Worm (Caenorhabditis elegans) whole organism, mixed stage, embryonic: Measurements from ENCODE around the gene ccdc-149.

Experiments
- M03D4.4 ChIP-seq: sonication (generic microtip); optimal IDR thresholded peaks from 2 replicates; lab custom pipeline; 2017; ENCODE audit warnings: mild to moderate bottlenecking, missing genetic modification characterization, missing compliant biosample characterization
- bed-3 ChIP-seq: fragments of 200-800 bp; sonication (Bioruptor generic); optimal IDR thresholded peaks from 3 replicates; lab custom pipeline; 2018; ENCODE audit warnings: mild to moderate bottlenecking, missing genetic modification characterization, moderate library complexity, missing compliant biosample characterization
- blmp-1 ChIP-seq: fragments of 150-350 bp; optimal IDR thresholded peaks from 2 replicates; lab custom pipeline; 2014; ENCODE audit warnings: missing biosample characterization, missing genetic modification characterization
- ceh-39 ChIP-seq: fragments of 150-350 bp; optimal IDR thresholded peaks from 2 replicates; lab custom pipeline; 2014; ENCODE audit warnings: missing biosample characterization, missing genetic modification characterization
- ceh-43 ChIP-seq: fragments of 200-800 bp; sonication (Bioruptor generic); optimal IDR thresholded peaks from 2 replicates; lab custom pipeline; 2018; ENCODE audit warnings: mild to moderate bottlenecking, missing genetic modification characterization, moderate library complexity, missing compliant biosample characterization
- ceh-83 ChIP-seq: fragments of 200-800 bp; sonication (Bioruptor generic); optimal IDR thresholded peaks from 2 replicates; lab custom pipeline; 2018; ENCODE audit warnings: mild to moderate bottlenecking, missing genetic modification characterization, missing compliant biosample characterization
- ces-1 ChIP-seq: fragments of 150-350 bp; optimal IDR thresholded peaks from 2 replicates; lab custom pipeline; 2014; ENCODE audit warnings: missing biosample characterization, missing genetic modification reagents, missing genetic modification characterization
- cnd-1 ChIP-seq: fragments of 200-800 bp; sonication (Bioruptor generic); optimal IDR thresholded peaks from 2 replicates; lab custom pipeline; 2018; ENCODE audit warnings: mild to moderate bottlenecking, missing genetic modification characterization, missing compliant biosample characterization
- drap-1 ChIP-seq: fragments of 200-800 bp; sonication (Bioruptor generic); optimal IDR thresholded peaks from 3 replicates; lab custom pipeline; 2018; ENCODE audit warnings: mild to moderate bottlenecking, missing genetic modification characterization, missing compliant biosample characterization
- elt-1 ChIP-seq: sonication (generic microtip); optimal IDR thresholded peaks from 2 replicates; lab custom pipeline; 2017; ENCODE audit warnings: missing genetic modification characterization, mild to moderate bottlenecking, missing compliant biosample characterization, antibody characterized with exemption, moderate library complexity, borderline replicate concordance; ENCODE audit not compliant: insufficient read depth
- elt-3 ChIP-seq: fragments of 150-350 bp; optimal IDR thresholded peaks from 2 replicates; lab custom pipeline; 2014; ENCODE audit warnings: missing biosample characterization, missing genetic modification characterization
- flh-1 ChIP-seq: fragments of 200-800 bp; sonication (Bioruptor generic); optimal IDR thresholded peaks from 2 replicates; lab custom pipeline; 2018; ENCODE audit warnings: mild to moderate bottlenecking, missing genetic modification characterization, moderate library complexity, missing compliant biosample characterization
- ham-2 ChIP-seq: fragments of 200-800 bp; sonication (Bioruptor generic); optimal IDR thresholded peaks from 2 replicates; lab custom pipeline; 2018; ENCODE audit warnings: mild to moderate bottlenecking, missing genetic modification characterization, missing compliant biosample characterization
- hlh-1 ChIP-seq: fragments of 150-350 bp; optimal IDR thresholded peaks from 2 replicates; lab custom pipeline; 2014; ENCODE audit warnings: missing biosample characterization, missing genetic modification reagents, missing genetic modification characterization
- lin-13 ChIP-seq: fragments of 150-350 bp; optimal IDR thresholded peaks from 2 replicates; lab custom pipeline; 2014; ENCODE audit warnings: missing biosample characterization, missing genetic modification characterization
- lin-32 ChIP-seq: fragments of 200-800 bp; sonication (Bioruptor generic); optimal IDR thresholded peaks from 2 replicates; lab custom pipeline; 2018; ENCODE audit warnings: mild to moderate bottlenecking, missing genetic modification characterization, missing compliant biosample characterization
- mab-5 ChIP-seq: fragments of 150-350 bp; optimal IDR thresholded peaks from 2 replicates; lab custom pipeline; 2014; ENCODE audit warnings: missing biosample characterization, missing genetic modification characterization
- mep-1 ChIP-seq: fragments of 150-350 bp; optimal IDR thresholded peaks from 2 replicates; lab custom pipeline; 2017; ENCODE audit warnings: missing biosample characterization, missing genetic modification reagents, missing genetic modification characterization, inconsistent platforms
- mls-2 ChIP-seq: sonication (generic microtip); optimal IDR thresholded peaks from 2 replicates; lab custom pipeline; 2016; ENCODE audit warnings: mild to moderate bottlenecking, missing genetic modification characterization, moderate library complexity, missing compliant biosample characterization
- nhr-12 ChIP-seq: fragments of 150-350 bp; optimal IDR thresholded peaks from 2 replicates; lab custom pipeline; 2014; ENCODE audit warnings: missing biosample characterization, missing genetic modification characterization
- nhr-2 ChIP-seq: fragments of 150-350 bp; optimal IDR thresholded peaks from 2 replicates; lab custom pipeline; 2014; ENCODE audit warnings: missing biosample characterization, missing genetic modification characterization
- nhr-237 ChIP-seq: fragments of 150-350 bp; optimal IDR thresholded peaks from 2 replicates; lab custom pipeline; 2014; ENCODE audit warnings: missing biosample characterization, missing genetic modification characterization
- nhr-28 ChIP-seq: fragments of 150-350 bp; optimal IDR thresholded peaks from 2 replicates; lab custom pipeline; 2014; ENCODE audit warnings: missing biosample characterization, missing genetic modification characterization
- nhr-76 ChIP-seq: sonication (generic microtip); optimal IDR thresholded peaks from 2 replicates; lab custom pipeline; 2017; ENCODE audit warnings: missing biosample characterization, missing genetic modification characterization
- pha-4 ChIP-seq: fragments of 150-350 bp; optimal IDR thresholded peaks from 2 replicates; lab custom pipeline; 2018; ENCODE audit warnings: missing biosample characterization, missing genetic modification reagents, missing genetic modification characterization
- sem-2 ChIP-seq: fragments of 200-800 bp; sonication (Bioruptor generic); optimal IDR thresholded peaks from 2 replicates; lab custom pipeline; 2018; ENCODE audit warnings: mild to moderate bottlenecking, missing genetic modification characterization, missing compliant biosample characterization
- snpc-4 ChIP-seq: fragments of 150-350 bp; optimal IDR thresholded peaks from 2 replicates; lab custom pipeline; 2014; ENCODE audit warnings: missing biosample characterization, missing genetic modification characterization
- sptf-1 ChIP-seq: sonication (generic microtip); optimal IDR thresholded peaks from 2 replicates; lab custom pipeline; 2017; ENCODE audit warnings: mild to moderate bottlenecking, missing genetic modification characterization, moderate library complexity, missing compliant biosample characterization
- tbx-8 ChIP-seq: fragments of 200-800 bp; sonication (Bioruptor generic); optimal IDR thresholded peaks from 2 replicates; lab custom pipeline; 2018; ENCODE audit warnings: mild to moderate bottlenecking, missing genetic modification characterization, moderate library complexity, missing compliant biosample characterization
- unc-120 ChIP-seq: sonication (generic microtip); optimal IDR thresholded peaks from 2 replicates; lab custom pipeline; 2017; ENCODE audit warnings: missing genetic modification characterization, missing compliant biosample characterization; ENCODE audit not compliant: poor library complexity, severe bottlenecking
- unc-39 ChIP-seq: fragments of 150-350 bp; optimal IDR thresholded peaks from 2 replicates; lab custom pipeline; 2014; ENCODE audit warnings: missing biosample characterization, missing genetic modification characterization
- unc-62 ChIP-seq: fragments of 150-350 bp; optimal IDR thresholded peaks from 2 replicates; lab custom pipeline; 2014; ENCODE audit warnings: missing biosample characterization, missing genetic modification reagents, missing genetic modification characterization
- zip-8 ChIP-seq: fragments of 150-350 bp; optimal IDR thresholded peaks from 2 replicates; lab custom pipeline; 2014; ENCODE audit warnings: missing biosample characterization, missing genetic modification characterization
- ztf-11 ChIP-seq: fragments of 150-350 bp; optimal IDR thresholded peaks from 2 replicates; lab custom pipeline; 2014; ENCODE audit warnings: missing biosample characterization, missing genetic modification characterization

ccdc-149 gene

DNA sequence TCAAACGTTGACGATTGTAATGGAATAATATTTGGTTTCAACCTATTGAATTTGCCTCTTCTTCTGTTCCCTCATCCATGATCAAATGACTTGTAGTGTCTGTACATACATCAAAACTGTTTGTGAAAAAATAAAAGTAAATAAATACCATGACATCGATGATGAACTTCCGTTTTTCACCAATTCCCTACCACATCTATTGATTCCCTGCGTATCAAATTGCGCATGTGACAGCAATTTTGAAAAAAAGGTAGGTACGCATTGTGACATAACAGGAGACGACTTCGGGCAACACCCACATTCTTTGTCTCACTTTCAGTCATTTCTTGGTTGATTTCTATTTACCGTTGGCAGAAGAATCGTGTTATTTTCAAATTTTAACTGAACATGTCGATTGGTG, 25.2 kb upstream of the ccdc-149 start, which contains the start of gene C35C5.9:
Gene C35C5.9 (plus strand): TSS at position 161 of the 400 bp plus-strand sequence.
- no peak for TF ChIP-seq mls-2

- TF ChIP-seq mab-5 (no peak), ceh-39 (tag; lab: Kevin White, UChicago) (no peak), sem-2 (no peak), unc-39 (no peak), elt-3 (tag; lab: Kevin White, UChicago) (no peak), snpc-4 (tag; lab: Kevin White, UChicago) (no peak), mls-2 (no peak), blmp-1 (tag; lab: Kevin White, UChicago) (no peak), ceh-83 (GFP tag; lab: Kevin White, UChicago) (no peak), pha-4 (no peak), nhr-2 (tag; lab: Kevin White, UChicago) (no peak), nhr-237 (tag; lab: Kevin White, UChicago) (no peak), cnd-1 (tag; lab: Kevin White, UChicago) (no peak), zip-8 (no peak), unc-120 (tag; lab: Kevin White, UChicago) (no peak), elt-1 (tag; lab: Kevin White, UChicago) (no peak), ztf-11 (tag; lab: Kevin White, UChicago) (no peak), lin-32 (GFP tag; lab: Kevin White, UChicago) (no peak), drap-1 (GFP tag; lab: Kevin White, UChicago) (no peak), ces-1 (GFP tag; lab: Kevin White, UChicago) (no peak)
Measured at ce11 chrX:11534443-11534842, 23.2 kb upstream of the ccdc-149 start.

ce11 chrX:11533543-11534003, 22.3 kb upstream of the ccdc-149 start, which contains the start of gene C35C5.8:
TSS of gene C35C5.8 (plus strand) at chrX:11533593.
- TF ChIP-seq drap-1 (GFP tag; lab: Kevin White, UChicago) (no peak), unc-62 (GFP tag; lab: Kevin White, UChicago) (no peak), mep-1 (tag; lab: Kevin White, UChicago) (no peak)

DNA sequence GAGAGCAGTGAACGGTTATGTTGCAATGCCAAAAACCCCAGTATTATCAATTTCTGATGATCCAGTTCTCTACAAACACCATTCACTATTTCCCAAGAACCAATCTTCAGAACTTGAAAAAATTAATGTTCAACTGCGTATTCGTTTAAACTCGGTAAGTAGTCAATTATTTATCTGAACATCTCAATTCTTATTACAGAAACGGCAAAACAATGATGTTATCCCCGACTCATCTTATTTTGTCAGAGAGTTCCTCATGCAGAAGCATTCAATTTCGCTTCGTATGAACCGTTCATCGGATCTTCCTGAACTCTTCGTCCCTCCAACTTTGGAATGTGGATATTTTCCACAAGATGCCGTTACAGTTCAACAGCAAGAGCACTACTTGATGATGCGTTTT, 12.5 kb upstream of the ccdc-149 start:
- TF ChIP-seq sptf-1 (tag; lab: Kevin White, UChicago): no peak
- no peak for TF ChIP-seq nhr-237 (tag; lab: Kevin White, UChicago)
- TF ChIP-seq zip-8: no peak
- no peak for TF ChIP-seq ceh-83 (GFP tag; lab: Kevin White, UChicago)
- TF ChIP-seq unc-120 (tag; lab: Kevin White, UChicago): no peak
- no peak for TF ChIP-seq ztf-11 (tag; lab: Kevin White, UChicago)
- TF ChIP-seq blmp-1 (tag; lab: Kevin White, UChicago): no peak
- no peak for TF ChIP-seq lin-13 (tag; lab: Kevin White, UChicago)
- TF ChIP-seq mls-2: no peak
- no peak for TF ChIP-seq tbx-8
- no peak for TF ChIP-seq M03D4.4
- TF ChIP-seq nhr-12 (tag; lab: Kevin White, UChicago): no peak
- no peak for TF ChIP-seq unc-39

ce11 chrX:11522058-11522757, 11.0 kb upstream of the ccdc-149 start, which contains the start of gene sdc-2:
TSS of gene sdc-2 (plus strand) at chrX:11522707.
- TF ChIP-seq nhr-237 (tag; lab: Kevin White, UChicago): peak; percentile 61
- peak; percentile 52 for TF ChIP-seq pha-4
- TF ChIP-seq ces-1 (GFP tag; lab: Kevin White, UChicago): no peak
- TF ChIP-seq elt-1 (tag; lab: Kevin White, UChicago): no peak
- TF ChIP-seq ham-2: no peak
- no peak for TF ChIP-seq lin-32 (GFP tag; lab: Kevin White, UChicago)
- TF ChIP-seq ceh-43 (GFP tag; lab: Kevin White, UChicago): no peak
- no peak for TF ChIP-seq nhr-28 (tag; lab: Kevin White, UChicago)
- TF ChIP-seq unc-120 (tag; lab: Kevin White, UChicago): peak; percentile 82
- peak; percentile 14 for TF ChIP-seq drap-1 (GFP tag; lab: Kevin White, UChicago)
- TF ChIP-seq tbx-8: no peak
- TF ChIP-seq cnd-1 (tag; lab: Kevin White, UChicago): peak; percentile 26
- TF ChIP-seq bed-3 (GFP tag; lab: Kevin White, UChicago): no peak
- TF ChIP-seq ztf-11 (tag; lab: Kevin White, UChicago): no peak
- peak; percentile 70 for TF ChIP-seq mep-1 (tag; lab: Kevin White, UChicago)
- TF ChIP-seq sem-2: no peak
- peak; percentile 75 for TF ChIP-seq hlh-1 (tag; lab: Kevin White, UChicago)
- no peak for TF ChIP-seq mab-5
- TF ChIP-seq unc-62 (GFP tag; lab: Kevin White, UChicago): peak; percentile 43
- TF ChIP-seq ceh-83 (GFP tag; lab: Kevin White, UChicago): no peak
- no peak for TF ChIP-seq blmp-1 (tag; lab: Kevin White, UChicago)
- no peak for TF ChIP-seq flh-1 (GFP tag; lab: Kevin White, UChicago)
- no peak for TF ChIP-seq lin-13 (tag; lab: Kevin White, UChicago)
- TF ChIP-seq sptf-1 (tag; lab: Kevin White, UChicago): no peak
- no peak for TF ChIP-seq nhr-76 (tag; lab: Kevin White, UChicago)
